Worm (Caenorhabditis elegans) whole organism, young adult: Measurements from ENCODE around the gene F37H8.6.

ENCODE experiments used
- B0035.1 ChIP-seq: sonication (generic microtip); optimal IDR thresholded peaks from 2 replicates; lab custom pipeline; 2016; ENCODE audit warnings: missing genetic modification characterization, mild to moderate bottlenecking, missing compliant biosample characterization, missing genotype, missing genetic modification reagents
- C06A6.2 ChIP-seq: fragments of 200-800 bp; sonication (Bioruptor generic); conservative IDR thresholded peaks from 2 replicates; pipeline ENCODE4 v1.3.6; 2022; ENCODE audit warnings: missing genetic modification characterization, missing compliant biosample characterization
- D2030.7 ChIP-seq: fragments of 200-800 bp; sonication (Bioruptor generic); IDR thresholded peaks from 2 replicates; pipeline ENCODE4 v1.3.6; 2022; ENCODE audit warnings: missing genetic modification reagents, missing genetic modification characterization, missing compliant biosample characterization
- F22D6.2 ChIP-seq: sonication (generic microtip); optimal IDR thresholded peaks from 2 replicates; lab custom pipeline; 2016; ENCODE audit warnings: mild to moderate bottlenecking, missing genetic modification characterization, missing compliant biosample characterization
- F33H1.4 ChIP-seq: fragments of 200-800 bp; sonication (Bioruptor generic); IDR thresholded peaks from 2 replicates; pipeline ENCODE4 v1.3.6; 2022; ENCODE audit warnings: missing genetic modification reagents, missing genetic modification characterization, missing compliant biosample characterization
- F49E8.2 ChIP-seq: sonication (generic microtip); optimal IDR thresholded peaks from 3 replicates; lab custom pipeline; 2017; ENCODE audit warnings: missing genetic modification characterization, mild to moderate bottlenecking, missing compliant biosample characterization, antibody characterized with exemption, moderate library complexity; ENCODE audit not compliant: insufficient read depth
- F52B5.7 ChIP-seq: sonication (generic microtip); optimal IDR thresholded peaks from 2 replicates; lab custom pipeline; 2016; ENCODE audit warnings: mild to moderate bottlenecking, missing genetic modification characterization, missing compliant biosample characterization
- Y53G8AR.9 ChIP-seq: fragments of 200-800 bp; sonication (Bioruptor generic); conservative IDR thresholded peaks from 2 replicates; pipeline ENCODE4 v1.3.6; 2022; ENCODE audit warnings: missing genetic modification reagents, missing genetic modification characterization, missing compliant biosample characterization
- Y56A3A.18 ChIP-seq: fragments of 200-800 bp; sonication (Bioruptor generic); IDR thresholded peaks from 2 replicates; pipeline ENCODE4 v1.3.6; 2022; ENCODE audit warnings: missing genetic modification reagents, missing genetic modification characterization, missing compliant biosample characterization
- Y79H2A.3 ChIP-seq: fragments of 200-800 bp; sonication (Bioruptor generic); conservative IDR thresholded peaks from 2 replicates; pipeline ENCODE4 v1.3.6; 2022; ENCODE audit warnings: missing genetic modification reagents, missing genetic modification characterization, missing compliant biosample characterization
- akir-1 ChIP-seq: fragments of 200-800 bp; sonication (Bioruptor generic); optimal IDR thresholded peaks from 2 replicates; lab custom pipeline; 2018; ENCODE audit warnings: mild to moderate bottlenecking, missing genetic modification characterization, moderate library complexity, missing compliant biosample characterization
- ama-1 ChIP-seq, 3 experiments: fragments of 150-350 bp in 1 of 3; sonication (generic microtip) in 2 of 3; optimal IDR thresholded peaks; 2 replicates each; lab custom pipeline; 2014 to 2018; ENCODE audit warnings: missing biosample characterization in 2 of 3, missing genetic modification characterization in 2 of 3, missing genetic modification reagents in 2 of 3
- athp-1 ChIP-seq: sonication (generic microtip); optimal IDR thresholded peaks from 2 replicates; lab custom pipeline; 2017; ENCODE audit warnings: mild to moderate bottlenecking, missing genetic modification characterization, missing compliant biosample characterization
- attf-3 ChIP-seq: fragments of 200-800 bp; sonication (Bioruptor generic); conservative IDR thresholded peaks from 2 replicates; pipeline ENCODE4 v1.3.6; 2022; ENCODE audit warnings: missing genetic modification reagents, missing genetic modification characterization, missing compliant biosample characterization
- attf-5 ChIP-seq: fragments of 200-800 bp; sonication (Bioruptor generic); optimal IDR thresholded peaks from 2 replicates; lab custom pipeline; 2018; ENCODE audit warnings: mild to moderate bottlenecking, missing genetic modification characterization, missing compliant biosample characterization
- attf-6 ChIP-seq: fragments of 200-800 bp; sonication (Bioruptor generic); IDR thresholded peaks from 2 replicates; pipeline ENCODE4 v1.3.6; 2022; ENCODE audit warnings: missing genetic modification reagents, missing genetic modification characterization, missing compliant biosample characterization
- bed-1 ChIP-seq: fragments of 200-800 bp; sonication (Bioruptor generic); IDR thresholded peaks from 2 replicates; pipeline ENCODE4 v1.3.6; 2022; ENCODE audit warnings: missing genetic modification reagents, missing genetic modification characterization, missing compliant biosample characterization
- cebp-1 ChIP-seq, 2 experiments: fragments of 200-800 bp in 1 of 2; sonication (Bioruptor generic) in 1 of 2; sonication (generic microtip) in 1 of 2; IDR thresholded peaks in 1 of 2; optimal IDR thresholded peaks in 1 of 2; 2 replicates each; pipeline versions ENCODE4 v1.3.6 to Lab custom; 2017 to 2022; ENCODE audit warnings: missing compliant biosample characterization in 2 of 2, missing genetic modification characterization in 2 of 2, mild to moderate bottlenecking in 1 of 2, missing genetic modification reagents in 1 of 2, moderate library complexity in 1 of 2
- ceh-79 ChIP-seq: sonication (generic microtip); optimal IDR thresholded peaks from 2 replicates; lab custom pipeline; 2017; ENCODE audit warnings: mild to moderate bottlenecking, missing genetic modification characterization, missing compliant biosample characterization
- ceh-91 ChIP-seq: fragments of 200-800 bp; sonication (Bioruptor generic); IDR thresholded peaks from 2 replicates; pipeline ENCODE4 v1.3.6; 2022; ENCODE audit warnings: missing genetic modification reagents, missing genetic modification characterization, missing compliant biosample characterization
- die-1 ChIP-seq: sonication (generic microtip); optimal IDR thresholded peaks from 2 replicates; lab custom pipeline; 2016; ENCODE audit warnings: missing genotype, mild to moderate bottlenecking, missing genetic modification characterization, missing compliant biosample characterization
- efl-1 ChIP-seq: fragments of 150-350 bp; optimal IDR thresholded peaks from 2 replicates; lab custom pipeline; 2014; ENCODE audit warnings: missing biosample characterization, missing genetic modification reagents, missing genetic modification characterization
- egl-18 ChIP-seq: fragments of 200-800 bp; sonication (Bioruptor generic); IDR thresholded peaks from 2 replicates; pipeline ENCODE4 v1.3.6; 2022; ENCODE audit warnings: missing genetic modification reagents, missing genetic modification characterization, missing compliant biosample characterization
- egrh-3 ChIP-seq: fragments of 200-800 bp; sonication (Bioruptor generic); IDR thresholded peaks from 2 replicates; pipeline ENCODE4 v1.3.6; 2022; ENCODE audit warnings: missing genetic modification reagents, missing genetic modification characterization, missing compliant biosample characterization
- ets-4 ChIP-seq: fragments of 200-800 bp; sonication (Bioruptor generic); optimal IDR thresholded peaks from 2 replicates; lab custom pipeline; 2018; ENCODE audit warnings: mild to moderate bottlenecking, missing genetic modification characterization, missing compliant biosample characterization
- fkh-3 ChIP-seq: sonication (generic microtip); optimal IDR thresholded peaks from 2 replicates; lab custom pipeline; 2016; ENCODE audit warnings: mild to moderate bottlenecking, missing genetic modification characterization, missing compliant biosample characterization
- gei-17 ChIP-seq: fragments of 200-800 bp; sonication (Bioruptor generic); optimal IDR thresholded peaks from 2 replicates; lab custom pipeline; 2018; ENCODE audit warnings: mild to moderate bottlenecking, missing genetic modification characterization, missing compliant biosample characterization
- him-1 ChIP-seq: sonication (generic microtip); optimal IDR thresholded peaks from 2 replicates; lab custom pipeline; 2016; ENCODE audit warnings: missing genotype, missing genetic modification reagents, missing genetic modification characterization, missing compliant biosample characterization
- hsf-1 ChIP-seq: fragments of 200-800 bp; sonication (Bioruptor generic); IDR thresholded peaks from 2 replicates; pipeline ENCODE4 v1.3.6; 2022; ENCODE audit warnings: missing genetic modification reagents, missing genetic modification characterization, missing compliant biosample characterization
- let-526 ChIP-seq: fragments of 200-800 bp; sonication (Bioruptor generic); IDR thresholded peaks from 2 replicates; pipeline ENCODE4 v1.3.6; 2022; ENCODE audit warnings: missing genetic modification reagents, missing genetic modification characterization, missing compliant biosample characterization
- lin-54 ChIP-seq: fragments of 200-800 bp; sonication (Bioruptor generic); optimal IDR thresholded peaks from 2 replicates; lab custom pipeline; 2018; ENCODE audit warnings: mild to moderate bottlenecking, missing genetic modification characterization, missing compliant biosample characterization
- lir-1 ChIP-seq: fragments of 200-800 bp; sonication (Bioruptor generic); conservative IDR thresholded peaks from 2 replicates; pipeline ENCODE4 v1.3.6; 2022; ENCODE audit warnings: missing genetic modification reagents, missing genetic modification characterization, missing compliant biosample characterization
- lsy-27 ChIP-seq: sonication (generic microtip); optimal IDR thresholded peaks from 2 replicates; lab custom pipeline; 2017; ENCODE audit warnings: missing genetic modification characterization, mild to moderate bottlenecking, missing compliant biosample characterization, antibody characterized with exemption, missing genotype, borderline replicate concordance; ENCODE audit not compliant: insufficient read depth
- mcd-1 ChIP-seq: fragments of 200-800 bp; sonication (Bioruptor generic); IDR thresholded peaks from 2 replicates; pipeline ENCODE4 v1.3.6; 2022; ENCODE audit warnings: missing genetic modification reagents, missing genetic modification characterization, missing compliant biosample characterization
- mxl-1 ChIP-seq: sonication (generic microtip); optimal IDR thresholded peaks from 2 replicates; lab custom pipeline; 2016; ENCODE audit warnings: missing genetic modification characterization, missing compliant biosample characterization
- nfya-1 ChIP-seq: sonication (generic microtip); optimal IDR thresholded peaks from 2 replicates; lab custom pipeline; 2017; ENCODE audit warnings: antibody characterized with exemption, missing compliant biosample characterization, missing genetic modification characterization, borderline replicate concordance; ENCODE audit not compliant: insufficient read depth
- nhr-90 ChIP-seq: sonication (generic microtip); optimal IDR thresholded peaks from 2 replicates; lab custom pipeline; 2016; ENCODE audit warnings: missing genotype, mild to moderate bottlenecking, missing genetic modification characterization, missing compliant biosample characterization
- sdz-38 ChIP-seq: sonication (generic microtip); optimal IDR thresholded peaks from 2 replicates; lab custom pipeline; 2016; ENCODE audit warnings: missing genotype, missing genetic modification characterization, missing compliant biosample characterization
- snpc-1.3 ChIP-seq: sonication (generic microtip); optimal IDR thresholded peaks from 2 replicates; lab custom pipeline; 2017; ENCODE audit warnings: missing genetic modification characterization, mild to moderate bottlenecking, missing compliant biosample characterization, antibody characterized with exemption, moderate library complexity, missing genotype, missing genetic modification reagents; ENCODE audit not compliant: insufficient read depth
- tlf-1 ChIP-seq: fragments of 200-800 bp; sonication (Bioruptor generic); optimal IDR thresholded peaks from 2 replicates; lab custom pipeline; 2018; ENCODE audit warnings: mild to moderate bottlenecking, missing genetic modification characterization, missing compliant biosample characterization
- unc-130 ChIP-seq: sonication (generic microtip); optimal IDR thresholded peaks from 2 replicates; lab custom pipeline; 2016; ENCODE audit warnings: missing genetic modification reagents, missing genetic modification characterization, missing compliant biosample characterization
- zfh-2 ChIP-seq: fragments of 200-800 bp; sonication (Bioruptor generic); conservative IDR thresholded peaks from 2 replicates; pipeline ENCODE4 v1.3.6; 2022; ENCODE audit warnings: missing genetic modification reagents, missing genetic modification characterization, missing compliant biosample characterization
- zim-3 ChIP-seq: sonication (generic microtip); optimal IDR thresholded peaks from 2 replicates; lab custom pipeline; 2017; ENCODE audit warnings: mild to moderate bottlenecking, missing genetic modification characterization, moderate library complexity, missing compliant biosample characterization
- ztf-22 ChIP-seq: fragments of 200-800 bp; sonication (Bioruptor generic); optimal IDR thresholded peaks from 2 replicates; lab custom pipeline; 2018; ENCODE audit warnings: mild to moderate bottlenecking, missing genetic modification characterization, moderate library complexity, missing compliant biosample characterization
- ztf-25 ChIP-seq: fragments of 200-800 bp; sonication (Bioruptor generic); IDR thresholded peaks from 2 replicates; pipeline ENCODE4 v1.3.6; 2022; ENCODE audit warnings: missing genetic modification reagents, missing genetic modification characterization, missing compliant biosample characterization
- ztf-3 ChIP-seq: fragments of 200-800 bp; sonication (Bioruptor generic); optimal IDR thresholded peaks from 2 replicates; lab custom pipeline; 2018; ENCODE audit warnings: mild to moderate bottlenecking, missing genetic modification characterization, missing compliant biosample characterization
- ztf-6 ChIP-seq: fragments of 200-800 bp; sonication (Bioruptor generic); IDR thresholded peaks from 2 replicates; pipeline ENCODE4 v1.3.6; 2022; ENCODE audit warnings: missing genetic modification reagents, missing genetic modification characterization, missing compliant biosample characterization

The F37H8.6 gene

DNA sequence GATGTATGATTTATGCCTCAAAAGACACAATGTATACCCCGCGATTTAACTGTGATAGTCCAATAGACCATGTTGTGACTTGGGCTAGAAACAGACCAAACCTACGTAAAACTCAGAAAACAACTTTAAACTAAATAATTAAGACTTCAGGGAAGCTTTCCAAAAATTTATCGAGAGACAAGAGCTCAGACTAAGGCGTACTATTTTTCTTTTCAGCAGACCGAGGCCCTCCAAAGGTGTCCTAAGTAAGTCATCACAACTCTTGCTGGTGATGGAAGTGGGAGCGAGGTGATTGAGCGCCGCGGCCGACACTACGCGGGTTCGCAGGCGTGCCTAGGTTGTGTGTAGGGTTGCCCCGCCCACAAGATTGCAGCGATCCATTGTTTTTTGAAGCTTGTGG lies 10.2 kb downstream of the F37H8.6 start (continued):
- peak; percentile 98 for TF ChIP-seq D2030.7 (GFP tag; lab: Robert Waterston, UW)
- peak; percentile 49 for TF ChIP-seq efl-1 (GFP tag; lab: Kevin White, UChicago)
- peak; percentile 72 for TF ChIP-seq lin-54 (GFP tag; lab: Kevin White, UChicago)
- peak; percentile 94 for TF ChIP-seq snpc-1.3 (tag; lab: Kevin White, UChicago)
- TF ChIP-seq sdz-38, result no peak
- peak; percentile 67 for TF ChIP-seq ceh-91 (GFP tag; lab: Robert Waterston, UW)
- TF ChIP-seq attf-6 (GFP tag; lab: Robert Waterston, UW), result peak; percentile 95
- peak; percentile 72 for TF ChIP-seq F33H1.4 (GFP tag; lab: Robert Waterston, UW)
- peak; percentile 82 for TF ChIP-seq ama-1 (optimal IDR thresholded peaks at IDR 0.05; lab: Kevin White, UChicago)
- TF ChIP-seq ama-1 (GFP tag; optimal IDR thresholded peaks at IDR 0.05; lab: Kevin White, UChicago), result peak in 1 of 2 experiments; percentile 38
- TF ChIP-seq Y53G8AR.9 (GFP tag; lab: Robert Waterston, UW), result peak; percentile 84; the same call in 1 of the 2 replicates
- TF ChIP-seq C06A6.2 (GFP tag; lab: Robert Waterston, UW), result peak; percentile 28; the same call in 1 of the 2 replicates
- TF ChIP-seq ceh-79 (tag; lab: Kevin White, UChicago), result no peak
- TF ChIP-seq fkh-3 (tag; lab: Kevin White, UChicago), result no peak
- TF ChIP-seq mxl-1 (tag; lab: Kevin White, UChicago), result no peak
- TF ChIP-seq cebp-1 (GFP tag; IDR thresholded peaks at IDR 0.05; lab: Robert Waterston, UW), result no peak
- peak; percentile 56 for TF ChIP-seq cebp-1 (tag; optimal IDR thresholded peaks at IDR 0.05; lab: Kevin White, UChicago)
- peak; percentile 69; the same call in 1 of the 2 replicates for TF ChIP-seq hsf-1 (GFP tag; lab: Robert Waterston, UW)
- TF ChIP-seq lsy-27, result no peak
- TF ChIP-seq die-1, result peak; percentile 39
- TF ChIP-seq Y79H2A.3 (GFP tag; lab: Robert Waterston, UW), result no peak
- TF ChIP-seq gei-17 (GFP tag; lab: Kevin White, UChicago), result peak; percentile 39
- peak; percentile 8 for TF ChIP-seq attf-5
- 0 out of 2 replicates have a peak, but pooled peaks have one; percentile 75 for TF ChIP-seq ztf-25 (GFP tag; lab: Robert Waterston, UW)
- peak; percentile 4 for TF ChIP-seq ets-4
- TF ChIP-seq mcd-1 (GFP tag; lab: Robert Waterston, UW), result peak; percentile 90
- no peak for TF ChIP-seq F52B5.7 (tag; lab: Kevin White, UChicago)
- TF ChIP-seq nhr-90 (tag; lab: Kevin White, UChicago), result no peak
- no peak for TF ChIP-seq akir-1 (GFP tag; lab: Kevin White, UChicago)
- TF ChIP-seq F22D6.2, result no peak
- peak; percentile 89 for TF ChIP-seq F49E8.2 (tag; lab: Kevin White, UChicago)
- TF ChIP-seq him-1, result peak; percentile 96
- TF ChIP-seq egl-18, result no peak
- TF ChIP-seq ztf-22, result no peak
- peak; percentile 61 for TF ChIP-seq tlf-1
- 0 out of 2 replicates have a peak, but pooled peaks have one; percentile 65 for TF ChIP-seq let-526 (GFP tag; lab: Robert Waterston, UW)
- TF ChIP-seq nfya-1 (tag; lab: Kevin White, UChicago), result no peak
- TF ChIP-seq athp-1 (tag; lab: Kevin White, UChicago), result peak; percentile 78
- TF ChIP-seq zfh-2, result peak; percentile 90
- TF ChIP-seq unc-130 (GFP tag; lab: Kevin White, UChicago), result peak; percentile 54
- TF ChIP-seq Y56A3A.18, result peak; percentile 87
- TF ChIP-seq zim-3 (tag; lab: Kevin White, UChicago), result no peak
- no peak for TF ChIP-seq B0035.1
- 0 out of 2 replicates have a peak, but pooled peaks have one; percentile 25 for TF ChIP-seq lir-1 (GFP tag; lab: Robert Waterston, UW)
- TF ChIP-seq bed-1 (GFP tag; lab: Robert Waterston, UW), result no peak
- peak; percentile 67; the same call in 1 of the 2 replicates for TF ChIP-seq ztf-6 (GFP tag; lab: Robert Waterston, UW)
- TF ChIP-seq attf-3 (GFP tag; lab: Robert Waterston, UW), result peak; percentile 39; the same call in 1 of the 2 replicates
- no peak for TF ChIP-seq ztf-3 (GFP tag; lab: Kevin White, UChicago)
- peak; percentile 68 for TF ChIP-seq egrh-3 (GFP tag; lab: Robert Waterston, UW)
